Fruit fly (Drosophila melanogaster): Measurements from ENCODE around the gene CG18789.

- TF ChIP-seq CG5204 (GFP tag; optimal IDR thresholded peaks at IDR 0.05) (no peak), toe (GFP tag; optimal IDR thresholded peaks at IDR 0.05) (no peak), kay (GFP tag; ENCODE audit: borderline replicate concordance) (no peak)
These were observed 34.3 kb downstream of the CG18789 start for dm6 chr2L:11960909-11961308.
